Worm (Caenorhabditis elegans): Measurements from ENCODE around the gene Y53G8AM.4.

DNA sequence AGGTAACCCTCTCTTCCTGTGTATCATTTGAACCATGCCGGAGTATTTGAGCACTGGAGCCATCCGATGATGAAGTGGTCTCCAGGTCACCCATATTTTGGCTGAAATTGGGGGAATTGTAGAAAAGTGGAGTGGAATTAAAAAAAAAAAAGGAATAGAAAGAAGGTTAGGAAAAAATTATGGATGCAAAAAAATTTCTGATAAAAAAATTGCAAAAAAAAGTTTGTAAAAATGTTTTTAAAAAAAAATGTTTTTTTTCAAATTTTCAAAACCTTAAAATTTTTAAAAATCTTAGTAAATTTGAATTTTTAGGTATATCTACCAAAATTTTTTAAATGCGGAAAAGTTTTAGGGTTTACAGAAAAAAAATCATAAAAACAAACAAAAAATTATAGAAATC, 36.4 kb downstream of the Y53G8AM.4 start, which contains the start of gene frm-8:
- no peak for TF ChIP-seq tbx-11 (GFP tag; IDR thresholded peaks at IDR 0.05)
- no peak for TF ChIP-seq ama-1 (optimal IDR thresholded peaks at IDR 0.05)
- no peak for TF ChIP-seq hmg-4 (GFP tag; optimal IDR thresholded peaks at IDR 0.05)
- no peak for TF ChIP-seq ets-7 (tag; optimal IDR thresholded peaks at IDR 0.05)
- no peak for TF ChIP-seq F13C5.2 (tag; optimal IDR thresholded peaks at IDR 0.05)
- TF ChIP-seq hmbx-1 (tag; optimal IDR thresholded peaks at IDR 0.05) = no peak
